Fruit fly (Drosophila melanogaster) whole organism, adult: ENCODE results near the gene Msr-110.

Experiments
- CG11617 ChIP-seq: fragments of 200-800 bp; sonication (Bioruptor generic); optimal IDR thresholded peaks from 2 replicates; lab custom pipeline; 2017; ENCODE audit warnings: mild to moderate bottlenecking, missing biosample characterization, missing genetic modification reagents, missing genetic modification characterization
- CG12768 ChIP-seq: fragments of 200-800 bp; sonication (Bioruptor generic); optimal IDR thresholded peaks from 2 replicates; lab custom pipeline; 2017; ENCODE audit warnings: missing biosample characterization, missing genetic modification characterization, mild to moderate bottlenecking, moderate library complexity, missing genetic modification reagents
- CG14711 ChIP-seq: fragments of 200-800 bp; sonication (Bioruptor generic); optimal IDR thresholded peaks from 2 replicates; lab custom pipeline; 2018; ENCODE audit warnings: missing biosample characterization, mild to moderate bottlenecking, missing genetic modification characterization, moderate library complexity
- CG1620 ChIP-seq: fragments of 200-800 bp; sonication (Bioruptor generic); optimal IDR thresholded peaks from 2 replicates; lab custom pipeline; 2016; ENCODE audit warnings: missing biosample characterization, missing genetic modification characterization
- CG33017 ChIP-seq: fragments of 200-800 bp; sonication (Bioruptor generic); optimal IDR thresholded peaks from 2 replicates; lab custom pipeline; 2018; ENCODE audit warnings: missing biosample characterization, mild to moderate bottlenecking, missing genetic modification characterization, moderate library complexity
- CG5204 ChIP-seq: fragments of 200-800 bp; sonication (Bioruptor generic); optimal IDR thresholded peaks from 2 replicates; lab custom pipeline; 2016; ENCODE audit warnings: missing biosample characterization, missing genetic modification characterization
- CG7045 ChIP-seq: fragments of 200-800 bp; sonication (Bioruptor generic); optimal IDR thresholded peaks from 2 replicates; lab custom pipeline; 2017; ENCODE audit warnings: missing biosample characterization, mild to moderate bottlenecking, missing genetic modification characterization
- CG7101 ChIP-seq: fragments of 200-800 bp; sonication (Bioruptor generic); optimal IDR thresholded peaks from 2 replicates; lab custom pipeline; 2018; ENCODE audit warnings: missing biosample characterization, mild to moderate bottlenecking, missing genetic modification characterization, moderate library complexity
- Clk ChIP-seq: fragments of 200-800 bp; sonication (Bioruptor generic); optimal IDR thresholded peaks from 2 replicates; lab custom pipeline; 2017; ENCODE audit warnings: missing biosample characterization, missing genetic modification characterization
- Crg-1 ChIP-seq: fragments of 200-800 bp; sonication (Bioruptor generic); optimal IDR thresholded peaks from 2 replicates; lab custom pipeline; 2016; ENCODE audit warnings: missing biosample characterization, missing genetic modification characterization
- Hr96 ChIP-seq: fragments of 200-800 bp; sonication (Bioruptor generic); optimal IDR thresholded peaks from 2 replicates; lab custom pipeline; 2016; ENCODE audit warnings: missing biosample characterization, missing genetic modification characterization
- Mnt ChIP-seq: fragments of 200-800 bp; sonication (Bioruptor generic); optimal IDR thresholded peaks from 2 replicates; lab custom pipeline; 2016; ENCODE audit warnings: missing biosample characterization, mild to moderate bottlenecking, missing genetic modification characterization
- bab1 ChIP-seq: fragments of 200-800 bp; sonication (Bioruptor generic); optimal IDR thresholded peaks from 3 replicates; lab custom pipeline; 2019; ENCODE audit warnings: missing biosample characterization, mild to moderate bottlenecking, missing genetic modification characterization, moderate library complexity
- cic ChIP-seq: fragments of 200-800 bp; sonication (Bioruptor generic); optimal IDR thresholded peaks from 2 replicates; lab custom pipeline; 2017; ENCODE audit warnings: missing biosample characterization, mild to moderate bottlenecking, missing genetic modification characterization, moderate library complexity
- cnc ChIP-seq, 2 experiments: fragments of >200 bp; optimal IDR thresholded peaks; 2 replicates each; lab custom pipeline; 2017
- kay ChIP-seq: fragments of 200-800 bp; sonication (Bioruptor generic); peaks from one replicate; lab custom pipeline; 2016; ENCODE audit warnings: missing biosample characterization, missing genetic modification characterization, borderline replicate concordance
- ovo ChIP-seq: fragments of 200-800 bp; sonication (Bioruptor generic); optimal IDR thresholded peaks from 2 replicates; lab custom pipeline; 2016; ENCODE audit warnings: missing biosample characterization, missing genetic modification characterization
- pad ChIP-seq: fragments of 200-800 bp; sonication (Bioruptor generic); optimal IDR thresholded peaks from 3 replicates; lab custom pipeline; 2017; ENCODE audit warnings: missing biosample characterization, missing genetic modification characterization, mild to moderate bottlenecking, moderate library complexity, missing genetic modification reagents
- tj ChIP-seq: fragments of 200-800 bp; sonication (Bioruptor generic); optimal IDR thresholded peaks from 3 replicates; lab custom pipeline; 2017; ENCODE audit warnings: missing biosample characterization, mild to moderate bottlenecking, missing genetic modification characterization, moderate library complexity
- toe ChIP-seq: fragments of 200-800 bp; sonication (Bioruptor generic); optimal IDR thresholded peaks from 2 replicates; lab custom pipeline; 2016; ENCODE audit warnings: missing biosample characterization, missing genetic modification characterization

The Msr-110 gene

DNA sequence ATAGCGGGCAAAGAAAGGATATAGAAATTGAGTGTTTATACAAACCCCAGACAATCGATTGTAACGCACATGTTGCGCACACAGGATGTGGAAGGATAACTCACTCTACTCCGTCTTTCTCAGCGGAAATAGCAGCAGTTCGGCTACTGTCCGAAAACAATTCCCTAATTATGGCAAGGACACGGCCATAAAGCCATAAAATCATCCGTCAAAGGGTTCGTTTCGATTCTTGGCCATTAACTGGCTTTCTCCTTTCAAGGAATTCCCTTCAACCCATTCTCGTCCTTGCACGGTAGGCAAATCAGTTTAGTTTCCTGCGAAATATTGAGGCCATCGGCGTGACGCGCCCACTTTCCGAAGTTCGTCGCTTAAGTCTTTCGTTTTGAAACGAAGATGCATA is 44.4 kb upstream of the Msr-110 start:
- TF ChIP-seq CG12768 (GFP tag; lab: Kevin White, UChicago) (no peak), tj (GFP tag; lab: Kevin White, UChicago) (no peak), Hr96 (no peak), cnc (optimal IDR thresholded peaks at IDR 0.05; lab: Kevin White, UChicago) (no peak), CG11617 (GFP tag; lab: Kevin White, UChicago) (no peak), CG1620 (GFP tag; lab: Kevin White, UChicago) (no peak), CG33017 (tag; lab: Kevin White, UChicago) (no peak), bab1 (GFP tag; lab: Kevin White, UChicago) (no peak), CG14711 (tag; lab: Kevin White, UChicago) (no peak), cic (no peak), CG5204 (GFP tag; lab: Kevin White, UChicago) (no peak), Mnt (GFP tag; lab: Kevin White, UChicago) (no peak), Clk (no peak), pad (GFP tag; lab: Kevin White, UChicago) (no peak), toe (GFP tag; lab: Kevin White, UChicago) (no peak), CG7101 (tag; lab: Kevin White, UChicago) (no peak), CG7045 (no peak), kay (GFP tag; lab: Kevin White, UChicago) (no peak), ovo (GFP tag; lab: Kevin White, UChicago) (no peak), Crg-1 (GFP tag; lab: Kevin White, UChicago) (no peak)

DNA sequence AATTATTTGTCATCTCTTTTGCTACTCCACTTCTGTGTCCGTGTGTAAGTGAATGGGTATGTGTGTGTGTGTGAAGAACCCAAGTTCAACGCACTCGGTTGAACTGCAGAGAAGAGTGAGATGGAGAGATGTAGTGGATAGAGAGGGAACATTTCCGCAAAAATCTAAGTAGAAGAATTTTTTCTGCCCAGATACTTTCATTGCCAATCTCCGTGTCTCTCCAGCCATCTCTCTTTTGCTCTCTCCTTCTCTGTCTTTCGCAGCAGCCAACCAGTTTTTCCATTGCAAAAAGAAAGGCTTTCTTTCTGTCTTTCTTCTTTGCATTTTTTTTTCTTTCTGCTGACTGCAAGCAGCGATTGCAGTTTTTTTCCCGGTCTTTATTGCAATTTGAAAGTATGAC is 41.5 kb upstream of the Msr-110 start:
- TF ChIP-seq CG12768 (GFP tag; lab: Kevin White, UChicago) (no peak), cnc (optimal IDR thresholded peaks at IDR 0.05; lab: Kevin White, UChicago) (no peak), kay (GFP tag; lab: Kevin White, UChicago) (no peak)

DNA sequence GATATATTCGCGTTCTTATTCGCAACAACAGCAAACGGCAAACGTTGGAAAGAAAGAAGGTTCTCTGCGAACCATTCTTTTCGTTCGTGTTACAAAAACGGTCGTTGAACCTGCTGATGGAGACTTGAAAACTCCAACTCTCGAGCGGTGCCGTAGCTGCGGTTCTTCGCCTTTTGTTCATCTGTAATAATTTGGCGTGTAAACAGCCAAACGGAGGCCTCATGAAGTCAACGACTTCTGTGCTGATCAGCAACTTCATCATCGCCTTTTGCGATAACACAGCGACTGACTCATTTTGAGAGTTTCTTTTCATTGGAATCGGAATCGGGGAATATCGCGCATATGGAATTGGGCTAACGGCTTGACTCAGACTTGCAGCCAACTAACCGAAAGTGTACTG is 40.2 kb upstream of the Msr-110 start:
- TF ChIP-seq bab1 (GFP tag; lab: Kevin White, UChicago) = no peak
- TF ChIP-seq CG1620 (GFP tag; lab: Kevin White, UChicago) = no peak
- no peak for TF ChIP-seq Mnt (GFP tag; lab: Kevin White, UChicago)
- no peak for TF ChIP-seq Hr96
- TF ChIP-seq CG12768 (GFP tag; lab: Kevin White, UChicago) = no peak
- TF ChIP-seq tj (GFP tag; lab: Kevin White, UChicago) = no peak
- TF ChIP-seq toe (GFP tag; lab: Kevin White, UChicago) = no peak
- no peak for TF ChIP-seq Clk
- TF ChIP-seq CG7045 = no peak
- TF ChIP-seq pad (GFP tag; lab: Kevin White, UChicago) = no peak
- no peak for TF ChIP-seq Crg-1 (GFP tag; lab: Kevin White, UChicago)
- no peak for TF ChIP-seq cic
- no peak for TF ChIP-seq ovo (GFP tag; lab: Kevin White, UChicago)
- no peak for TF ChIP-seq CG7101 (tag; lab: Kevin White, UChicago)
- TF ChIP-seq kay (GFP tag; lab: Kevin White, UChicago) = no peak
- no peak for TF ChIP-seq CG11617 (GFP tag; lab: Kevin White, UChicago)
- TF ChIP-seq CG33017 (tag; lab: Kevin White, UChicago) = no peak

DNA sequence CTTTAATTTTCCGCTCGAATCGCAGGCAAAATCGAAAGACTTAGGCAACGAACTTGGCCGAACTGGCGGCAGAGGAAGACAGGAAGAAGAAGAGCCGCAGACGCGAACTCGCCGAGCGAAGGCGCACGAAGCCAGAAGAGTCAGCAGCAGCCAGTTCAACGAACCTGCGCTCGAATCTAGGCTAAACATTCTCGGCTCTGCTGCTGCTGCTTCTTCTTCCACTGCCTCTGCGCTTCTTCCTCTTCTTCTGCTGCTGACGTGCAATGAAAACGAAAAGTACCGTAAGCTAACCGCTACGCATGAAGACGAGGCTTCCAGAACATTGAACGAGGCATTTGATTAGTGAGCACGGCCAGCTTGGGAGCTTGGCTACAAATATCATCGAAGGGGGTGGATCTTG is 39.3 kb upstream of the Msr-110 start:
- TF ChIP-seq CG5204 (GFP tag; lab: Kevin White, UChicago) = no peak
- no peak for TF ChIP-seq CG7101 (tag; lab: Kevin White, UChicago)
- TF ChIP-seq Hr96 = no peak
- TF ChIP-seq pad (GFP tag; lab: Kevin White, UChicago) = no peak

DNA sequence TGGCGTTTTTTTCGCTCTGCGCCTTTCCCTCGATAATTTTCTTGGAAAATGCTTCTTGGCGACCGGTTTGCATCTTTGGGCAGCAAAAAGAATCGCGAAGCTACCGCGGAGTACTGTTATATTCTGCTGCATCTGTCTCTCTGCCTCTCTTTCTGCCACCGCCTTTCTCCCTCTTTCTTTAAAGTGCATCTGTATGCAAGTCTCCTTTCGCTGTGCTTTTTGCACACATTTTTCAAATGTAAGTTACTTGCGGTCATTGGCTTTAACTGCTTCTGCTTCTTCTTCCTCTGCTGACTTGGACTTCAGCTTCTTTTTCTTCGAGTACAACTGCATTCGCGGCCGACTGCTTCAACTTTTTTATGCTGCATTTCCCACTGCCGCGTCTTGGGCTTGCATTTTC is 38.6 kb upstream of the Msr-110 start:
- TF ChIP-seq bab1 (GFP tag; lab: Kevin White, UChicago) (no peak), CG33017 (tag; lab: Kevin White, UChicago) (no peak), CG12768 (GFP tag; lab: Kevin White, UChicago) (no peak), CG14711 (tag; lab: Kevin White, UChicago) (no peak), CG5204 (GFP tag; lab: Kevin White, UChicago) (no peak), pad (GFP tag; lab: Kevin White, UChicago) (no peak), CG7045 (no peak), ovo (GFP tag; lab: Kevin White, UChicago) (no peak), tj (GFP tag; lab: Kevin White, UChicago) (no peak), cnc (optimal IDR thresholded peaks at IDR 0.05; lab: Kevin White, UChicago) (no peak), toe (GFP tag; lab: Kevin White, UChicago) (no peak), kay (GFP tag; lab: Kevin White, UChicago) (no peak)

DNA sequence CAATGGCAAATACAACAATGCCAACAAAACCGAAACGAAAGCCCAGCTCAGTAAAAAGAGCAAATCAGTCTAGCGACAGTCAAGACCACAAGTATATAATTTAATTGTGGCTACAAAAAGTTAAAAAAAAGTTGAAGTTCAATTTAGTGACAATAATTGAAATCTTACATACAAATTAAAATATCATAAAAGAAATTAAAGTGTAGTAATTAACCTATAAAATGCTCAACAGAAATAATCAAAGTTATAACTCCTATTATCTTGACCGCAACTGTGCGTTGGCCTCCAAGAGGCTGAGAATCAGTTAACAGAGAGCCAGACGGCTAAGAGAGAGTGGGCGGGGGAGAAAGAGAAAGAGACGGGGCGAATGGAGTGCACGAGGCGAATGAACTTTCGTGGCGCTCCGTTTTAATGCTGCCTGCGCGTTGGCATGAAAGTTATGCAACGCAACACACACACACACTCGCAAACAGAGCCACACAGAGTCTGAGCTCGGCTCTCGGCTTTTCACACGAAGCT is 34.6 kb upstream of the Msr-110 start:
- TF ChIP-seq CG14711 (tag; lab: Kevin White, UChicago) = peak; percentile 22
- TF ChIP-seq CG7101 (tag; lab: Kevin White, UChicago) = peak; percentile 14
- peak; percentile 66 for TF ChIP-seq kay (GFP tag; lab: Kevin White, UChicago)
- no peak for TF ChIP-seq Hr96
- peak; percentile 58 for TF ChIP-seq CG33017 (tag; lab: Kevin White, UChicago)
- TF ChIP-seq CG11617 (GFP tag; lab: Kevin White, UChicago) = no peak
- TF ChIP-seq CG7045 = peak; percentile 25

DNA sequence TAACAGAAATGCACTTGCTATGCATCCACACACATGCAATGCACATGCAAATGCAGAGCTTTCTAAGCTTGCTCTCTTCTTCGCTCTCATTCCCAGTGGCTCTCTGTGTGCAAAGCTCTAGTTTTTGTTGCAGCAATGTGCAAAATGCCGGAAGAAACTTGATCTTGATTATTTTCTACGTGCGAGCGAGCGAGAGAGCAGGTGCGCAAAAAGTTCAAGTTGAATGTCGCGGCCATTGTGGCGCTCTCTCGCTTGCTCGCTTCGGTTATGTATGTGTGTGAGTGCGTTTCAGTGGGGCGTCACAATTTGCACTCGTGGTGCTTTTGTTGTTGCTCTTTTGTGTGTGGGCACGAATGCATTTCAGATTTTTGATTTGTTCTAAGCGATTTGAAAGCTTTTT is 33.4 kb upstream of the Msr-110 start:
- TF ChIP-seq kay (GFP tag; lab: Kevin White, UChicago) (no peak), Mnt (GFP tag; lab: Kevin White, UChicago) (peak; percentile 53), CG7101 (tag; lab: Kevin White, UChicago) (peak; percentile 24), cic (peak; percentile 71), Hr96 (no peak), CG12768 (GFP tag; lab: Kevin White, UChicago) (peak; percentile 47), bab1 (GFP tag; lab: Kevin White, UChicago) (peak; percentile 14), tj (GFP tag; lab: Kevin White, UChicago) (peak; percentile 28), CG33017 (tag; lab: Kevin White, UChicago) (peak; percentile 0), CG7045 (no peak)
